Worm (Caenorhabditis elegans): ENCODE data around the gene cox-14.

Gene cox-14

ce11 chrIII:10218587-10218986 is at the start of gene cox-14, which contains the start of gene rde-4:
cox-14 (plus strand) TSS chrIII:10218942.
rde-4 (minus strand) TSS chrIII:10218646.
- TF ChIP-seq unc-62 (GFP tag; optimal IDR thresholded peaks at IDR 0.05), result no peak

DNA sequence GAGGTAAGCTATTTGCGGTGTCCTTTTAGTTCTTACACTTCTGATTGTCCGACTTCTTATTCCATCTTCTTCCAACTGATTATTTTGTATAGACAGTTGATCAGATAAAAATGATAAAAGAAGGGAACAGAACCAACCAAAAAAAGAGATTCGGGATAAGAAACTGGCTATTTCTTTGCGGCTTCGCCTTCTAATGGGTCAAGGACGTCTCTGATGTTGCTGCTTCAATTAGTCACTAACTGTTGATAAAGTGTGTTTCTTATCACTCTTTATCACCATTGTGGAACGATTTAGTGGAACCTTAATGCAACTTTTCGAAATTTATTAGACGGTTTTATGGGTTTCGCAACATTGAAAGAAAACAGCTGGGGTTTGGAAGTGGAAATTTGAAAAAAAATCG is 48.5 kb upstream of the cox-14 start:
- TF ChIP-seq unc-62 (GFP tag; optimal IDR thresholded peaks at IDR 0.05), result no peak

- TF ChIP-seq unc-62 (GFP tag; optimal IDR thresholded peaks at IDR 0.05), result no peak
Measured at ce11 chrIII:10178023-10178422, 40.7 kb upstream of the cox-14 start.

- TF ChIP-seq unc-62 (GFP tag; optimal IDR thresholded peaks at IDR 0.05), result no peak
Measured at ce11 chrIII:10178552-10178951, 40.2 kb upstream of the cox-14 start.

- no peak for TF ChIP-seq unc-62 (GFP tag; optimal IDR thresholded peaks at IDR 0.05)
Measured at ce11 chrIII:10179444-10179843, 39.3 kb upstream of the cox-14 start.

DNA sequence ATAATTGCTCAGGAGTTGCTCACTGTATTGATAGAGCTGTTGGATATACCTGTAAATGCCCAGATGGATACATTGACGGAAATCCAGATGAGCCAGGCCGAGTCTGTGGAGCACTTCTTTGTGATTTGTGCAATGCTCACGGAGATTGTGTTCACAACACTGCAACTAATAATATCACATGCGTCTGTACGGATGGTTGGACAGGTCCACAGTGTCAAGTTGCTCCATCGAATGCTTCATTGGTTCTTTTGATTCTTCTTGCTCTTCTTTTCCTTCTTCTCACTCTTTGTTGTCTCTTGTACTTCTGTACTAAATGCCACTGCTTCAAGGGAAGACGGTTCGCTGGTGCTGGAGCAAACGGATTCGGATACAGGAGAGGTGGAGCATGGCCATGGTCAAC is 36.9 kb upstream of the cox-14 start:
- no peak for TF ChIP-seq unc-62 (GFP tag; optimal IDR thresholded peaks at IDR 0.05)

DNA sequence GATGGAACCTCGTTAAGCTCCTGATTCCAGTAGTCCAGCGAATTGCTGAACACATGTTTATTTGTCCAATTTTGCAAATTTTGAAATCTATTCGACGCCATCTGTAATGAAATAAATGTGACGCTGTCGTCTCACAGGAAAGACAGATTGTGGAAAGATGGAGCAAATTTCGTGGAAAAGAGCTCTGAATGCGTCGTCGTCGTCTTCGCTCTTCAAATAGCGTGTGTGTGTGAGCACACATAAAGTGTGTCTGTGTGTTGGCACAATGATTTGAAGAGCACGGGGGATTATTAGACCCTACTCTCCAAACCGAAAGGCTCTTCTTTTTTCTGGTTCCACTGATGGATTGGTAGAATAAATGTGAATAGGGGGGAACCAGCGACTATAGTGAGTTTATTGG is 32.6 kb upstream of the cox-14 start, which contains the start of gene unc-47:
TSS of gene unc-47 (minus strand) at position 101 of the 400 bp plus-strand sequence.
- TF ChIP-seq unc-62 (GFP tag; optimal IDR thresholded peaks at IDR 0.05), result no peak

DNA sequence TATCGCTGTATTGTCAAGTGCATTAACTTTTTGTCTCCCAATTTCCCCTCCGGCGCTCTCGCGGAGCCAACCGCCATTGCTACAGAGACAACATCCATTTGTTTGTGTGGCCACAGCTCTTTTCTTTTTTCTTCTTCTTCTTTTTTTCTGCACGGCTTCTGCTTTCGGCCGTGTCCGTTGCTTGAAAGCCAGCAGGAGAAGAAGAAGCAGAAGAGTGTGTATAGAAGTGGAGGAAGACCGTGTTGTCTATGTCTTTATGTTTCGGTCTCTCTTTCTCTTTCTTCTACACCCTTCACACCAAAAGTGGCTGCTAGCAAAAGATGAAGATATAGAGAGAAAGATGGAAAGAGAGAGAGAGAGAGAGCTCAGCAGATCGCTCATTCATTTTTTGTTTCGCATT is 30.9 kb upstream of the cox-14 start:
- no peak for TF ChIP-seq unc-62 (GFP tag; optimal IDR thresholded peaks at IDR 0.05)

DNA sequence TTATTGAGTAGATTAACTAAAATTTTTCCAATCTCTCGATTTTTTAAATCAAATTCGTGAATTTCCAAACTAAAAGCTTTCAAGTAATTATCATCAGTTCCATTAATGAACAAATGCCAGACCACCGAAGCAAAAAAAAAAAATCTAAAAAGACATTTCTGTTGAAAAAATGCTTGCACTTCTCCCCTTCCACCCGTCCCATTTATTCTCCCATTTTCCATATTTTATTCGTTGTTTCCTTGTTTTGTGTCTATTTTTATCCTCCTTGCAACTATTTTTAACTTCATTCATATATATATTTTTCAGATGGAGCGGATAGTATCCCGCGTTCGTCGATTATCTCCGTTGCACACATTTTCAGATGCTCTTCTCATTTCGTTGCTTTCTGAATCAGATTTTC is 29.8 kb upstream of the cox-14 start, which contains the start of gene epac-1:
TSS of gene epac-1 (plus strand) at position 301 of the 400 bp plus-strand sequence.
- TF ChIP-seq unc-62 (GFP tag; optimal IDR thresholded peaks at IDR 0.05), result no peak

ce11 chrIII:10194569-10194968 is 24.2 kb upstream of the cox-14 start:
- TF ChIP-seq unc-62 (GFP tag; optimal IDR thresholded peaks at IDR 0.05), result no peak

ce11 chrIII:10195911-10196310 is 22.8 kb upstream of the cox-14 start:
- no peak for TF ChIP-seq unc-62 (GFP tag; optimal IDR thresholded peaks at IDR 0.05)

- TF ChIP-seq unc-62 (GFP tag; optimal IDR thresholded peaks at IDR 0.05), result no peak
Measured at ce11 chrIII:10196796-10197195, 21.9 kb upstream of the cox-14 start.

ce11 chrIII:10197416-10197815 is 21.3 kb upstream of the cox-14 start, which contains the start of gene dod-6:
dod-6 (plus strand) TSS chrIII:10197716.
- no peak for TF ChIP-seq unc-62 (GFP tag; optimal IDR thresholded peaks at IDR 0.05)

- TF ChIP-seq unc-62 (GFP tag; optimal IDR thresholded peaks at IDR 0.05), result no peak
Measured at ce11 chrIII:10199052-10199451, 19.7 kb upstream of the cox-14 start, which contains the start of gene T20G5.8. T20G5.8 (plus strand) TSS chrIII:10199352.

- no peak for TF ChIP-seq unc-62 (GFP tag; optimal IDR thresholded peaks at IDR 0.05)
Measured at ce11 chrIII:10201235-10201634, 17.5 kb upstream of the cox-14 start, which contains the start of the genes T20G5.13 and T20G5.12. T20G5.13 (minus strand) TSS chrIII:10201335. T20G5.12 (plus strand) TSS chrIII:10201604.

- no peak for TF ChIP-seq unc-62 (GFP tag; optimal IDR thresholded peaks at IDR 0.05)
Measured at ce11 chrIII:10202391-10202790, 16.4 kb upstream of the cox-14 start.

DNA sequence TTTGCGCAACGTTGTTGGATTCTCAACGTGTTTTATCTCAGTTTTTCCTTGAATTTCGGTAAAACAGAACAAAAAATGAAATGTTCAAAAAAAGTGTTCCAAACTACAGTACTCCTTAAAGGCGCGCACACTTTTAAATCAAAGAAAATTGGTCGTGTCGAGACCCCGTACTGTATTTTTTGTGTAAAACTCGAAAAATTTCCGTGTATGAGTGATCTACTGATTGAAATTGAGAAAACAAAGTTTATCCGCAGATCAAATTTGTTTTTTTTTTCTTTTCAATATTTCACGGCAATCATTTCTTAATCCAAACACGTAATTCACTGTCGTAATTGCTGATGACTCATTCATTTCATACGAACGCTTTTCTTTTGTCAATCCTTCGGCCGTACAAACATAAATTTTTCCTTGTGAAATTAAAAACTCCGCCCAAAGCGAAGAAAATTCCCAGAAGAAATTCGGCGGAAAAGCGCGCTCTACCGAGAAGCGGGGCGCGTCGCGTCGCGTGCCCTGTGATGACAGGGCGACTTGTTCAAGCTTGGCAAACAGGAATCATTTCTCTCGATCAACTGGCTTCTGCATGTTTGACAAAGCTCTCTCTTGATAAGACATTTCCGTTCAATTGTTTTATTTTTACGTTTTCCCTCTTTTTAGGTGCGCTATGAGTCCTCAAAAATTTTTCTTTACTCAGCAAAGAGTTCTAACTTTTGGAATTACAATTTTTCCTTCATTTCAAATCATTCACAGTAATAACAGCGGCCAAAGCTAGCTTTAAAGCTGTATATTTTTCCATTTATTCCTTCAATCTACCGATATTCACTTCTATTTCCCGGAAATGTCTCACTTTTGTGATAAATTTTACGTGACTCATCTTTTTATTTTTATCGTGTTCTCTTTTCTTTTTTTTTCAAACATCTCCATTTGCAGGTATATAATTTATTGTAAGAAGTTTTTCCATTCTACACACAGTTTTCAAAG is 15.6 kb upstream of the cox-14 start, which contains the start of gene chc-1:
TSS of gene chc-1 (plus strand) at position 928 of the 978 bp plus-strand sequence.
- TF ChIP-seq unc-62 (GFP tag; optimal IDR thresholded peaks at IDR 0.05), result no peak

All from whole organism, dauer.